Worm (Caenorhabditis elegans) whole organism, L3 larva: Measurements from ENCODE around the gene fip-1.

Source experiments
- ZK546.5 ChIP-seq: sonication (generic microtip); optimal IDR thresholded peaks from 2 replicates; lab custom pipeline; 2017; ENCODE audit warnings: missing biosample characterization, missing genetic modification characterization
- ama-1 ChIP-seq: fragments of 150-350 bp; optimal IDR thresholded peaks from 2 replicates; lab custom pipeline; 2018
- egl-27 ChIP-seq: sonication (generic microtip); optimal IDR thresholded peaks from 4 replicates; lab custom pipeline; 2017; ENCODE audit warnings: missing biosample characterization, missing genetic modification reagents, missing genetic modification characterization
- elt-1 ChIP-seq: fragments of 150-350 bp; optimal IDR thresholded peaks from 2 replicates; lab custom pipeline; 2014; ENCODE audit warnings: missing biosample characterization, missing genetic modification characterization
- elt-3 ChIP-seq, 3 experiments: fragments of 150-350 bp in 1 of 3; sonication (generic microtip) in 2 of 3; optimal IDR thresholded peaks; 2 replicates in 2 of 3; 4 replicates in 1 of 3; lab custom pipeline; 2014 to 2017; ENCODE audit warnings: missing biosample characterization in 3 of 3, missing genetic modification characterization in 3 of 3
- jun-1 ChIP-seq: fragments of 150-350 bp; optimal IDR thresholded peaks from 2 replicates; lab custom pipeline; 2014; ENCODE audit warnings: missing biosample characterization, missing genetic modification reagents, missing genetic modification characterization
- mdl-1 ChIP-seq: fragments of 150-350 bp; optimal IDR thresholded peaks from 2 replicates; lab custom pipeline; 2014; ENCODE audit warnings: missing biosample characterization, missing genetic modification characterization
- nhr-11 ChIP-seq: fragments of 150-350 bp; optimal IDR thresholded peaks from 2 replicates; lab custom pipeline; 2014; ENCODE audit warnings: missing biosample characterization, missing genetic modification characterization
- nhr-237 ChIP-seq: fragments of 150-350 bp; optimal IDR thresholded peaks from 2 replicates; lab custom pipeline; 2014; ENCODE audit warnings: missing biosample characterization, missing genetic modification characterization
- nhr-28 ChIP-seq: fragments of 150-350 bp; optimal IDR thresholded peaks from 2 replicates; lab custom pipeline; 2014; ENCODE audit warnings: missing biosample characterization, missing genetic modification characterization
- snpc-4 ChIP-seq: fragments of 150-350 bp; optimal IDR thresholded peaks from 2 replicates; lab custom pipeline; 2014; ENCODE audit warnings: missing biosample characterization, missing genetic modification characterization
- tbx-2 ChIP-seq: sonication (generic microtip); optimal IDR thresholded peaks from 2 replicates; lab custom pipeline; 2016; ENCODE audit warnings: mild to moderate bottlenecking, missing genetic modification characterization, missing compliant biosample characterization
- zag-1 ChIP-seq: fragments of 150-350 bp; optimal IDR thresholded peaks from 2 replicates; lab custom pipeline; 2014; ENCODE audit warnings: missing biosample characterization, missing genetic modification characterization
- ztf-4 ChIP-seq: fragments of 150-350 bp; optimal IDR thresholded peaks from 2 replicates; lab custom pipeline; 2014; ENCODE audit warnings: missing biosample characterization, missing genetic modification characterization

- TF ChIP-seq ztf-4 (no peak), nhr-11 (no peak), elt-1 (tag; lab: Kevin White, UChicago) (no peak), snpc-4 (no peak), nhr-28 (tag; lab: Kevin White, UChicago) (no peak), nhr-237 (tag; lab: Kevin White, UChicago) (no peak), zag-1 (tag; lab: Kevin White, UChicago) (no peak), jun-1 (no peak), ZK546.5 (tag; lab: Kevin White, UChicago) (no peak), elt-3 (tag; optimal IDR thresholded peaks at IDR 0.05; lab: Kevin White, UChicago) (no peak), mdl-1 (tag; lab: Kevin White, UChicago) (no peak), ama-1 (lab: Kevin White, UChicago) (no peak), tbx-2 (tag; lab: Kevin White, UChicago) (no peak), egl-27 (tag; lab: Kevin White, UChicago) (no peak)
Observed at ce11 chrIII:8667382-8667781, 27.8 kb downstream of the fip-1 start, which contains the start of gene dpy-19.
